Fruit fly (Drosophila melanogaster) whole organism, embryonic: ENCODE measurements around the gene CG11791.

Source experiments
- Awh ChIP-seq: fragments of 200-800 bp; sonication (Bioruptor generic); IDR thresholded peaks from 2 replicates; pipeline ENCODE4, ENCODE4 v1.3.6; 2022; ENCODE audit warnings: missing biosample characterization, missing genetic modification characterization
- Bdp1 ChIP-seq: fragments of 200-800 bp; sonication (Bioruptor generic); optimal IDR thresholded peaks from 3 replicates; lab custom pipeline; 2016; ENCODE audit warnings: missing biosample characterization, missing genetic modification characterization
- CG10267 ChIP-seq: fragments of 200-800 bp; sonication (Bioruptor generic); optimal IDR thresholded peaks from 2 replicates; lab custom pipeline; 2018; ENCODE audit warnings: missing biosample characterization, mild to moderate bottlenecking, missing genetic modification characterization, moderate library complexity
- CG10274 ChIP-seq: fragments of 200-800 bp; sonication (Bioruptor generic); optimal IDR thresholded peaks from 3 replicates; lab custom pipeline; 2017; ENCODE audit warnings: missing biosample characterization, mild to moderate bottlenecking, missing genetic modification characterization
- CG10431 ChIP-seq: fragments of 200-800 bp; sonication (Bioruptor generic); optimal IDR thresholded peaks from 3 replicates; lab custom pipeline; 2018; ENCODE audit warnings: missing biosample characterization, mild to moderate bottlenecking, missing genetic modification characterization
- CG11093 ChIP-seq: fragments of 200-800 bp; sonication (Bioruptor generic); IDR thresholded peaks from 3 replicates; pipeline ENCODE4 v1.3.6; 2022; ENCODE audit warnings: missing biosample characterization, missing genetic modification characterization
- CG12155 ChIP-seq: fragments of 200-800 bp; sonication (Bioruptor generic); optimal IDR thresholded peaks from 3 replicates; lab custom pipeline; 2016; ENCODE audit warnings: missing biosample characterization, missing genetic modification characterization
- CG14441 ChIP-seq: fragments of 200-800 bp; sonication (Bioruptor generic); IDR thresholded peaks from 2 replicates; pipeline ENCODE4 v1.3.6; 2022; ENCODE audit warnings: missing biosample characterization, missing genetic modification characterization
- CG15269 ChIP-seq: fragments of 200-800 bp; sonication (Bioruptor generic); optimal IDR thresholded peaks from 2 replicates; lab custom pipeline; 2018; ENCODE audit warnings: missing biosample characterization, mild to moderate bottlenecking, missing genetic modification characterization, moderate library complexity
- CG15514 ChIP-seq: fragments of 200-800 bp; sonication (Bioruptor generic); optimal IDR thresholded peaks from 3 replicates; lab custom pipeline; 2017; ENCODE audit warnings: missing biosample characterization, missing genetic modification characterization, mild to moderate bottlenecking, moderate library complexity, missing genetic modification reagents
- CG1602 ChIP-seq: fragments of 200-800 bp; sonication (Bioruptor generic); optimal IDR thresholded peaks from 3 replicates; lab custom pipeline; 2016; ENCODE audit warnings: missing biosample characterization, missing genetic modification characterization
- CG16863 ChIP-seq: fragments of 200-800 bp; sonication (Bioruptor generic); optimal IDR thresholded peaks from 3 replicates; lab custom pipeline; 2016; ENCODE audit warnings: missing biosample characterization, missing genetic modification characterization
- CG34376 ChIP-seq: fragments of 200-800 bp; sonication (Bioruptor generic); optimal IDR thresholded peaks from 2 replicates; lab custom pipeline; 2018; ENCODE audit warnings: missing biosample characterization, mild to moderate bottlenecking, missing genetic modification characterization
- CG6175 ChIP-seq: fragments of 200-800 bp; sonication (Bioruptor generic); IDR thresholded peaks from 3 replicates; pipeline ENCODE4 v1.3.6; 2022; ENCODE audit warnings: missing biosample characterization, missing genetic modification characterization
- CG6689 ChIP-seq: fragments of 200-800 bp; sonication (Bioruptor generic); IDR thresholded peaks from 2 replicates; pipeline ENCODE4 v1.3.6; 2022; ENCODE audit warnings: missing biosample characterization, missing genetic modification characterization
- CG7745 ChIP-seq: fragments of 200-800 bp; sonication (Bioruptor generic); optimal IDR thresholded peaks from 2 replicates; lab custom pipeline; 2018; ENCODE audit warnings: missing biosample characterization, mild to moderate bottlenecking, missing genetic modification characterization, moderate library complexity
- CG8765 ChIP-seq: fragments of 200-800 bp; sonication (Bioruptor generic); IDR thresholded peaks from 2 replicates; pipeline ENCODE4 v1.3.6; 2022; ENCODE audit warnings: missing biosample characterization, missing genetic modification characterization
- Dad ChIP-seq: fragments of 200-800 bp; sonication (Bioruptor generic); optimal IDR thresholded peaks from 3 replicates; lab custom pipeline; 2016; ENCODE audit warnings: missing biosample characterization, missing genetic modification characterization
- Dbx ChIP-seq: fragments of 200-800 bp; sonication (Bioruptor generic); IDR thresholded peaks from 3 replicates; pipeline ENCODE4 v1.3.6; 2022; ENCODE audit warnings: missing biosample characterization, missing genetic modification characterization
- Deaf1 ChIP-seq: fragments of 200-800 bp; optimal IDR thresholded peaks from 3 replicates; lab custom pipeline; 2019; ENCODE audit warnings: missing biosample characterization, mild to moderate bottlenecking, missing genetic modification characterization, moderate library complexity
- Dfd ChIP-seq, 2 experiments: fragments of >200 bp; optimal IDR thresholded peaks; 2 replicates each; lab custom pipeline; 2017; ENCODE audit warnings: missing biosample characterization in 2 of 2, missing genetic modification characterization in 2 of 2
- Drgx ChIP-seq: fragments of 200-800 bp; sonication (Bioruptor generic); IDR thresholded peaks from 2 replicates; pipeline ENCODE4 v1.3.6; 2022; ENCODE audit warnings: missing biosample characterization, missing genetic modification characterization
- Ets97D ChIP-seq: fragments of 200-800 bp; sonication (Bioruptor generic); optimal IDR thresholded peaks from 3 replicates; lab custom pipeline; 2016; ENCODE audit warnings: missing biosample characterization, missing genetic modification characterization
- Fer3 ChIP-seq: fragments of 200-800 bp; sonication (Bioruptor generic); optimal IDR thresholded peaks from 2 replicates; lab custom pipeline; 2018; ENCODE audit warnings: missing biosample characterization, mild to moderate bottlenecking, missing genetic modification characterization, moderate library complexity
- HLHmδ ChIP-seq: fragments of 200-800 bp; sonication (Bioruptor generic); optimal IDR thresholded peaks from 2 replicates; lab custom pipeline; 2018; ENCODE audit warnings: missing biosample characterization, mild to moderate bottlenecking, missing genetic modification characterization, moderate library complexity
- Hr3 ChIP-seq: fragments of 200-800 bp; sonication (Bioruptor generic); optimal IDR thresholded peaks from 3 replicates; lab custom pipeline; 2016; ENCODE audit warnings: missing biosample characterization, missing genetic modification characterization
- Mad ChIP-seq: fragments of 200-800 bp; sonication (Bioruptor generic); optimal IDR thresholded peaks from 2 replicates; lab custom pipeline; 2016; ENCODE audit warnings: missing biosample characterization, missing genetic modification characterization
- Mes4 ChIP-seq: fragments of 200-800 bp; sonication (Bioruptor generic); optimal IDR thresholded peaks from 2 replicates; lab custom pipeline; 2016; ENCODE audit warnings: missing biosample characterization, missing genetic modification characterization
- Mrtf ChIP-seq: fragments of 200-800 bp; sonication (Bioruptor generic); IDR thresholded peaks from 3 replicates; pipeline ENCODE4 v1.3.6; 2022; ENCODE audit warnings: missing biosample characterization, missing genetic modification characterization
- Rfx ChIP-seq: fragments of 200-800 bp; sonication (Bioruptor generic); IDR thresholded peaks from 2 replicates; pipeline ENCODE4 v1.3.6; 2022; ENCODE audit warnings: missing biosample characterization, missing genetic modification characterization
- Sox102F ChIP-seq: fragments of 200-800 bp; sonication (Bioruptor generic); optimal IDR thresholded peaks from 2 replicates; lab custom pipeline; 2018; ENCODE audit warnings: missing biosample characterization, mild to moderate bottlenecking, missing genetic modification characterization, moderate library complexity
- Spps ChIP-seq: fragments of 200-800 bp; sonication (Bioruptor generic); optimal IDR thresholded peaks from 2 replicates; lab custom pipeline; 2018; ENCODE audit warnings: missing biosample characterization, mild to moderate bottlenecking, missing genetic modification characterization
- Taf1 ChIP-seq: fragments of 200-800 bp; sonication (Bioruptor generic); IDR thresholded peaks from 2 replicates; pipeline ENCODE4 v1.3.6; 2022; ENCODE audit warnings: missing biosample characterization, missing genetic modification characterization
- Trl ChIP-seq, 3 experiments: fragments of >200 bp in 2 of 3; fragments of 200-800 bp in 1 of 3; sonication (Bioruptor generic) in 1 of 3; optimal IDR thresholded peaks; 2 replicates in 1 of 3; 3 replicates in 2 of 3; lab custom pipeline; 2016 to 2017; ENCODE audit warnings: missing biosample characterization in 1 of 3, missing genetic modification characterization in 1 of 3
- ap ChIP-seq: fragments of 200-800 bp; sonication (Bioruptor generic); IDR thresholded peaks from 2 replicates; pipeline ENCODE4 v1.3.6; 2022; ENCODE audit warnings: missing biosample characterization, missing genetic modification characterization
- chm ChIP-seq: fragments of 200-800 bp; sonication (Bioruptor generic); IDR thresholded peaks from 2 replicates; pipeline ENCODE4 v1.3.6; 2022; ENCODE audit warnings: missing biosample characterization, missing genetic modification characterization
- dati ChIP-seq: fragments of 200-800 bp; sonication (Bioruptor generic); IDR thresholded peaks from 2 replicates; pipeline ENCODE4 v1.3.6; 2022; ENCODE audit warnings: missing biosample characterization, missing genetic modification characterization
- esg ChIP-seq: fragments of 200-800 bp; sonication (Bioruptor generic); conservative IDR thresholded peaks from 2 replicates; pipeline ENCODE4 v1.3.6; 2022; ENCODE audit warnings: missing biosample characterization, missing genetic modification characterization
- grn ChIP-seq: fragments of 200-800 bp; sonication (Bioruptor generic); optimal IDR thresholded peaks from 3 replicates; lab custom pipeline; 2017; ENCODE audit warnings: missing biosample characterization, missing genetic modification characterization
- kni ChIP-seq: fragments of 200-800 bp; sonication (Bioruptor generic); optimal IDR thresholded peaks from 3 replicates; lab custom pipeline; 2017; ENCODE audit warnings: mild to moderate bottlenecking, missing biosample characterization, missing genetic modification reagents, missing genetic modification characterization
- mld ChIP-seq: fragments of 200-800 bp; sonication (Bioruptor generic); IDR thresholded peaks from 3 replicates; pipeline ENCODE4 v1.3.6; 2022; ENCODE audit warnings: missing biosample characterization, missing genetic modification characterization; ENCODE audit not compliant: partially characterized antibody
- pros ChIP-seq: fragments of 200-800 bp; sonication (Bioruptor generic); optimal IDR thresholded peaks from 3 replicates; lab custom pipeline; 2019; ENCODE audit warnings: missing biosample characterization, mild to moderate bottlenecking, missing genetic modification characterization, moderate library complexity
- sens ChIP-seq: fragments of 200-800 bp; sonication (Bioruptor generic); peaks from one replicate; lab custom pipeline; 2016; ENCODE audit warnings: missing biosample characterization, missing genetic modification characterization
- sim ChIP-seq: fragments of 200-800 bp; sonication (Bioruptor generic); IDR thresholded peaks from 2 replicates; pipeline ENCODE4 v1.3.6; 2022; ENCODE audit warnings: missing biosample characterization, missing genetic modification characterization
- so ChIP-seq: fragments of 200-800 bp; sonication (Bioruptor generic); IDR thresholded peaks from 3 replicates; pipeline ENCODE4 v1.3.6; 2022; ENCODE audit warnings: missing biosample characterization, missing genetic modification characterization
- sug ChIP-seq: fragments of 200-800 bp; optimal IDR thresholded peaks from 2 replicates; lab custom pipeline; 2019; ENCODE audit warnings: missing biosample characterization, mild to moderate bottlenecking, missing genetic modification characterization, moderate library complexity
- tap ChIP-seq: fragments of 200-800 bp; optimal IDR thresholded peaks from 3 replicates; lab custom pipeline; 2019; ENCODE audit warnings: missing biosample characterization, mild to moderate bottlenecking, missing genetic modification characterization, moderate library complexity
- tin ChIP-seq: fragments of 200-800 bp; sonication (Bioruptor generic); optimal IDR thresholded peaks from 3 replicates; lab custom pipeline; 2016; ENCODE audit warnings: missing biosample characterization, missing genetic modification characterization
- ttk ChIP-seq: fragments of 200-800 bp; sonication (Bioruptor generic); IDR thresholded peaks from 2 replicates; pipeline ENCODE4 v2.1.2; 2022; ENCODE audit warnings: missing biosample characterization, missing genetic modification characterization
- vnd ChIP-seq: fragments of 200-800 bp; sonication (Bioruptor generic); IDR thresholded peaks from 3 replicates; pipeline ENCODE4 v1.3.6; 2022; ENCODE audit warnings: missing biosample characterization, missing genetic modification characterization; ENCODE audit not compliant: partially characterized antibody

Gene CG11791

DNA sequence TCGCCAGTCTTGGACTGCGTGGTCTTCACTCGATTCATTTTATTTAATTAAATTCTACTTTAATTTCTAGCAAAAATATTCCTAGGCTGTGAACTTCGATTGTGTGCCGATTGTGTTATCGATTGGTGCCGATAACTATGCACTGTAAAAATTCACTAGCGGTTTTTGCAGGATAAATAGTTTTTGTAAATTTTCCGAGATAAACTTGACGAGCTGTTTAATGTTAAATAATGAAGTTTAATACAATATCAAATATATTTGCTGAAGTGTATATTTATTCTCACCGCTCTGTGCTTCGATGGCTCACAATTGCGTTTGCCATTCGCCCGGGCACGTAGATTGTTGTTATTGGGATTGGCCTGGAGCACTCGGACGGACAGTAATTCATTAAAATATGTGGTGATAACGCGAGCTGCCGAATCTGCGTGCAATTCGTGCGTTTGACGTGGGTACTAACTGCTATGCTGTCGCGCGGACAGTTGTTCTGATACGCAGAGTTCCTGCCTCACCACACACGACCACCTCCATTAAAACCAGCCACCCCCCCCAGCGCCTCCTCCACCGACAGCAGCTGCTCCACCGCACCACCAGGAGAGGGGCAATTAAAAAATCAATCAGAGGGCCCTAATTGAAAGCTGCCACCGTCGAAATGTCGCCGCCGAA is 24.4 kb upstream of the CG11791 start, which contains the start of the genes EMC6 and Hr96 (continued):
- TF ChIP-seq sim (GFP tag; lab: Robert Waterston, UW) (peak; percentile 80), Hr3 (peak; percentile 93), sug (tag; lab: Kevin White, UChicago) (peak; percentile 93), kni (GFP tag; lab: Kevin White, UChicago) (peak; percentile 76), Dad (GFP tag; lab: Kevin White, UChicago) (peak; percentile 95), so (GFP tag; lab: Robert Waterston, UW) (peak; percentile 93), CG6175 (GFP tag; lab: Robert Waterston, UW) (peak; percentile 87), Mad (GFP tag; lab: Kevin White, UChicago) (peak; percentile 95), CG15269 (tag; lab: Kevin White, UChicago) (peak; percentile 94), Drgx (GFP tag; lab: Robert Waterston, UW) (peak; percentile 92), Trl (optimal IDR thresholded peaks at IDR 0.05; lab: Kevin White, UChicago) (no peak), Trl (GFP tag; optimal IDR thresholded peaks at IDR 0.05; lab: Kevin White, UChicago) (peak; percentile 95), esg (GFP tag; lab: Robert Waterston, UW) (peak; percentile 88), chm (peak; percentile 95), Dbx (peak; percentile 96), CG10431 (GFP tag; lab: Kevin White, UChicago) (peak; percentile 63), CG7745 (tag; lab: Kevin White, UChicago) (no peak), Bdp1 (GFP tag; lab: Kevin White, UChicago) (peak; percentile 85), ttk (GFP tag; lab: Robert Waterston, UW) (peak; percentile 93), pros (GFP tag; lab: Kevin White, UChicago) (no peak), Awh (GFP tag; lab: Robert Waterston, UW) (peak; percentile 92), CG8765 (GFP tag; lab: Robert Waterston, UW) (peak; percentile 89), Deaf1 (tag; lab: Kevin White, UChicago) (peak; percentile 79), grn (GFP tag; lab: Kevin White, UChicago) (peak; percentile 78), Fer3 (peak; percentile 94), mld (GFP tag; lab: Robert Waterston, UW) (peak; percentile 59; the same call in 2 of the 3 replicates), CG10267 (tag; lab: Kevin White, UChicago) (peak; percentile 88), CG34376 (peak; percentile 91), Rfx (GFP tag; lab: Robert Waterston, UW) (peak; percentile 97), HLHmδ (GFP tag; lab: Kevin White, UChicago) (no peak), CG14441 (peak; percentile 93), Mrtf (GFP tag; lab: Robert Waterston, UW) (peak; percentile 91), dati (GFP tag; lab: Robert Waterston, UW) (peak; percentile 74; the same call in 1 of the 2 replicates), tin (peak; percentile 94), CG11093 (GFP tag; lab: Robert Waterston, UW) (peak; percentile 75; the same call in 2 of the 3 replicates), Taf1 (GFP tag; lab: Robert Waterston, UW) (peak; percentile 89), CG6689 (GFP tag; lab: Robert Waterston, UW) (peak; percentile 91), sens (GFP tag; lab: Kevin White, UChicago) (peak; percentile 99), CG10274 (peak; percentile 57), CG12155 (peak; percentile 93), CG1602 (GFP tag; lab: Kevin White, UChicago) (peak; percentile 93), Ets97D (GFP tag; lab: Kevin White, UChicago) (peak; percentile 93), CG16863 (GFP tag; lab: Kevin White, UChicago) (peak; percentile 89), Sox102F (GFP tag; lab: Kevin White, UChicago) (peak; percentile 93), Mes4 (peak; percentile 91), CG15514 (GFP tag; lab: Kevin White, UChicago) (peak; percentile 92), Dfd (GFP tag; optimal IDR thresholded peaks at IDR 0.05; lab: Kevin White, UChicago) (no peak), ap (GFP tag; lab: Robert Waterston, UW) (peak; percentile 74), vnd (GFP tag; lab: Robert Waterston, UW) (peak; percentile 60; the same call in 2 of the 3 replicates), tap (tag; lab: Kevin White, UChicago) (peak; percentile 87), Spps (tag; lab: Kevin White, UChicago) (peak; percentile 83)
